Fruit fly (Drosophila melanogaster) whole organism, adult: Measurements from ENCODE around the gene Polr2A.

Experiments used
- CG11617 ChIP-seq: fragments of 200-800 bp; sonication (Bioruptor generic); optimal IDR thresholded peaks from 2 replicates; lab custom pipeline; 2017; ENCODE audit warnings: mild to moderate bottlenecking, missing biosample characterization, missing genetic modification reagents, missing genetic modification characterization
- CG12768 ChIP-seq: fragments of 200-800 bp; sonication (Bioruptor generic); optimal IDR thresholded peaks from 2 replicates; lab custom pipeline; 2017; ENCODE audit warnings: missing biosample characterization, missing genetic modification characterization, mild to moderate bottlenecking, moderate library complexity, missing genetic modification reagents
- CG14711 ChIP-seq: fragments of 200-800 bp; sonication (Bioruptor generic); optimal IDR thresholded peaks from 2 replicates; lab custom pipeline; 2018; ENCODE audit warnings: missing biosample characterization, mild to moderate bottlenecking, missing genetic modification characterization, moderate library complexity
- CG1620 ChIP-seq: fragments of 200-800 bp; sonication (Bioruptor generic); optimal IDR thresholded peaks from 2 replicates; lab custom pipeline; 2016; ENCODE audit warnings: missing biosample characterization, missing genetic modification characterization
- CG33017 ChIP-seq: fragments of 200-800 bp; sonication (Bioruptor generic); optimal IDR thresholded peaks from 2 replicates; lab custom pipeline; 2018; ENCODE audit warnings: missing biosample characterization, mild to moderate bottlenecking, missing genetic modification characterization, moderate library complexity
- CG5204 ChIP-seq: fragments of 200-800 bp; sonication (Bioruptor generic); optimal IDR thresholded peaks from 2 replicates; lab custom pipeline; 2016; ENCODE audit warnings: missing biosample characterization, missing genetic modification characterization
- CG7045 ChIP-seq: fragments of 200-800 bp; sonication (Bioruptor generic); optimal IDR thresholded peaks from 2 replicates; lab custom pipeline; 2017; ENCODE audit warnings: missing biosample characterization, mild to moderate bottlenecking, missing genetic modification characterization
- CG7101 ChIP-seq: fragments of 200-800 bp; sonication (Bioruptor generic); optimal IDR thresholded peaks from 2 replicates; lab custom pipeline; 2018; ENCODE audit warnings: missing biosample characterization, mild to moderate bottlenecking, missing genetic modification characterization, moderate library complexity
- Clk ChIP-seq: fragments of 200-800 bp; sonication (Bioruptor generic); optimal IDR thresholded peaks from 2 replicates; lab custom pipeline; 2017; ENCODE audit warnings: missing biosample characterization, missing genetic modification characterization
- Crg-1 ChIP-seq: fragments of 200-800 bp; sonication (Bioruptor generic); optimal IDR thresholded peaks from 2 replicates; lab custom pipeline; 2016; ENCODE audit warnings: missing biosample characterization, missing genetic modification characterization
- Hr96 ChIP-seq: fragments of 200-800 bp; sonication (Bioruptor generic); optimal IDR thresholded peaks from 2 replicates; lab custom pipeline; 2016; ENCODE audit warnings: missing biosample characterization, missing genetic modification characterization
- Mnt ChIP-seq: fragments of 200-800 bp; sonication (Bioruptor generic); optimal IDR thresholded peaks from 2 replicates; lab custom pipeline; 2016; ENCODE audit warnings: missing biosample characterization, mild to moderate bottlenecking, missing genetic modification characterization
- bab1 ChIP-seq: fragments of 200-800 bp; sonication (Bioruptor generic); optimal IDR thresholded peaks from 3 replicates; lab custom pipeline; 2019; ENCODE audit warnings: missing biosample characterization, mild to moderate bottlenecking, missing genetic modification characterization, moderate library complexity
- cic ChIP-seq: fragments of 200-800 bp; sonication (Bioruptor generic); optimal IDR thresholded peaks from 2 replicates; lab custom pipeline; 2017; ENCODE audit warnings: missing biosample characterization, mild to moderate bottlenecking, missing genetic modification characterization, moderate library complexity
- cnc ChIP-seq, 2 experiments: fragments of >200 bp; optimal IDR thresholded peaks; 2 replicates each; lab custom pipeline; 2017
- kay ChIP-seq: fragments of 200-800 bp; sonication (Bioruptor generic); peaks from one replicate; lab custom pipeline; 2016; ENCODE audit warnings: missing biosample characterization, missing genetic modification characterization, borderline replicate concordance
- ovo ChIP-seq: fragments of 200-800 bp; sonication (Bioruptor generic); optimal IDR thresholded peaks from 2 replicates; lab custom pipeline; 2016; ENCODE audit warnings: missing biosample characterization, missing genetic modification characterization
- pad ChIP-seq: fragments of 200-800 bp; sonication (Bioruptor generic); optimal IDR thresholded peaks from 3 replicates; lab custom pipeline; 2017; ENCODE audit warnings: missing biosample characterization, missing genetic modification characterization, mild to moderate bottlenecking, moderate library complexity, missing genetic modification reagents
- tj ChIP-seq: fragments of 200-800 bp; sonication (Bioruptor generic); optimal IDR thresholded peaks from 3 replicates; lab custom pipeline; 2017; ENCODE audit warnings: missing biosample characterization, mild to moderate bottlenecking, missing genetic modification characterization, moderate library complexity
- toe ChIP-seq: fragments of 200-800 bp; sonication (Bioruptor generic); optimal IDR thresholded peaks from 2 replicates; lab custom pipeline; 2016; ENCODE audit warnings: missing biosample characterization, missing genetic modification characterization

The Polr2A gene

DNA sequence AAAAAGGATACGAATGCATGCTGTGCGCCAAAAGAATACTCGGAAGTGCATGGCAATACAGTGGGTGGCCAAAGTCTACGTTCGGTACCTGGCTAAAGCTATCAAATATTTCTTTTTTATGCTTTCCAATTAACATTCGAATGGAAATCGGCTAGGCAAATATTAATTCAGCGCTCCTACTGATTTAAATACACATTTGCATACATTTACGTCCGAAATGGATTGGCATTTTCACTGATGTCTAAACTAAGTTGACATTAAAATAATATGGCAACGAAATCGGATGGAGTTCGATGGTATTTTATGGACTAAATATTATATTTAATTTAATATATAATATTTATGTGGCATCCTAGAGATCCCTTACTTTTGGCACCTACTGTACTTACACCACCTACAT lies 27.6 kb downstream of the Polr2A start:
- TF ChIP-seq toe (GFP tag; lab: Kevin White, UChicago) (no peak), CG33017 (no peak), Clk (GFP tag; lab: Kevin White, UChicago) (no peak), pad (no peak), CG1620 (GFP tag; lab: Kevin White, UChicago) (no peak), tj (GFP tag; lab: Kevin White, UChicago) (no peak)

DNA sequence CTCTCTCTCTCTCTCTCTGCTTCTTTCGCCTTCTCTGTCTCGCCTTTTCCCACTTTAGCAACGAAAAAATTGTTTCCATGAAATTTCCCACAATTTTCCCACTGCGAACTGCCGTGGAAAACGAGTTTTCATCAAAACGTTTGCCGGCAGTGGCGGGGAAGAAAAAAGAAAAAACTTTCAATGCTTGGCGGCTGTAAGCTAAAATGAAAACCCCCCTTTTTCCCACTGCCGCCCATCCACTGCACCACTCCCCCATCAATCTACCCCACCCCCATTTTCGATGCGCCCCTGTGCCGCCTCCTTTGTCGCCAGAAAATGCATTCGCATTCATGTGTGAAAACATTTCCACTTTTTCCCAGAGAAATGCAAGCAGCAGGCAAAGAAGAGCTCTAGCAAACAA lies 38.9 kb downstream of the Polr2A start:
- TF ChIP-seq Clk (GFP tag; lab: Kevin White, UChicago): no peak
- TF ChIP-seq bab1: no peak
- no peak for TF ChIP-seq CG5204
- TF ChIP-seq Hr96: no peak
- TF ChIP-seq tj (GFP tag; lab: Kevin White, UChicago): no peak
- TF ChIP-seq kay (GFP tag; lab: Kevin White, UChicago): no peak
- TF ChIP-seq CG11617: no peak
- TF ChIP-seq cic (GFP tag; lab: Kevin White, UChicago): no peak
- TF ChIP-seq Crg-1 (GFP tag; lab: Kevin White, UChicago): no peak
- no peak for TF ChIP-seq CG7101 (tag; lab: Kevin White, UChicago)
- TF ChIP-seq ovo (GFP tag; lab: Kevin White, UChicago): no peak
- no peak for TF ChIP-seq Mnt (GFP tag; lab: Kevin White, UChicago)
- no peak for TF ChIP-seq CG33017
- no peak for TF ChIP-seq pad
- no peak for TF ChIP-seq CG12768 (GFP tag; lab: Kevin White, UChicago)
- no peak for TF ChIP-seq CG7045 (GFP tag; lab: Kevin White, UChicago)
- TF ChIP-seq toe (GFP tag; lab: Kevin White, UChicago): no peak

DNA sequence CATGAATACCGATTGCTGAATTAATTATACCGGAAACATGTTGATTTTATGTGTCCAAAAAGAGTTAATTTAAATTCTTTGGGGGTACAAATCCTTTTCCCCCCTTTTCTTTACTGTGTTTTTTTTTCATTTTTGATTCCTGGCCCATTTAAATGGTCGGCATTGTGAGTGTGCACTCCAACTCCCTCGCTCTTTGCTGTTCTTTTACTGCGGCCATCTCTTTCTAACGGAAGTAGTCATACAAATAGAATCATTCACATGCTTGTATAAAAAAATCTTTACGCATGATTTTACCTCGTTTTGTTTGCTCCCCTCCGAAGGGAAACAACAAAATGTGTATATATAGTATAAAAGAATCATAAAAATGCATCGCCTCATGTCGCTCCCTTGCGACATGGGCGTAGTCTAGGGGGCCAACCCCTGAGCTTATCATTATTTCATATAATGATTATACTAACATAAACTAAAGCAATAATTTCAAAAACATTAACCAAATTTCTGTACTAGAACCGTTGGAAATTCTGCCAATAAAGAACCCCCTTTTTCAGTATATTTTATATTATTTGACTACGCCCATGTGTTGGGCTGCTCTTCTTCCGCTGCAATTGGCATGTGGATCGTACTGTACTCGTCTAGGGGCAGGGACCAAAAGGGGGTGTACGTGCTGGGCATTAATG lies 42.0 kb downstream of the Polr2A start:
- TF ChIP-seq kay (GFP tag; lab: Kevin White, UChicago) (peak; percentile 66), bab1 (peak; percentile 1), Clk (GFP tag; lab: Kevin White, UChicago) (no peak), CG5204 (peak; percentile 32), cnc (optimal IDR thresholded peaks at IDR 0.05; lab: Kevin White, UChicago) (no peak)

DNA sequence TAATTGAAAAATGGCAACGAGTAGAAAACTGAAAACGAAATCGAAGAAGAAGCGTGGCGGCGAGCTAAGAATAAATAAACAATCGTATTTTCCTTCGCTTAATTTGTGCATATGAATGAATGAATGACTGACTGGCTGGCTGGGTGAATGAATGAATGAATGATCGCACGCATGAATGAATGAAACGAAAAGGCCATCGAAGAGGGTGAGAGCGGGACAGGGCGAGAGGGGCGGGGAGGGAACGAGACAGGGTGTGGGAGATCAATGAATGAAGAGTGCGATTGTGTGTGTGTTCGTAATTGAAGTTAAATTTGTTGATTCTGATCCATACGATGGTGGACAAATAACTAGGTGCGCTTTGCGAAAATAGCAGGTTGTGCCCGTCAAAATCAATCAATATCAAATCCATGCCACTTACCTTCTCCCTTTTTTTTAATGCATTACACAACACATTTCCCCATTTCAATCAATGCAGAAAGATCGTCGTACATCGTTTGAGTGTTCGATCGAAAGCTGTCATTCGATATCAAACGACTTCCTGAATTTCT lies 43.0 kb downstream of the Polr2A start:
- no peak for TF ChIP-seq bab1
- TF ChIP-seq ovo (GFP tag; lab: Kevin White, UChicago): no peak
- TF ChIP-seq kay (GFP tag; lab: Kevin White, UChicago): no peak
- no peak for TF ChIP-seq CG33017
- no peak for TF ChIP-seq CG5204
- no peak for TF ChIP-seq CG14711
- no peak for TF ChIP-seq cic (GFP tag; lab: Kevin White, UChicago)
- TF ChIP-seq CG7045 (GFP tag; lab: Kevin White, UChicago): no peak
- no peak for TF ChIP-seq CG12768 (GFP tag; lab: Kevin White, UChicago)
- TF ChIP-seq cnc (optimal IDR thresholded peaks at IDR 0.05; lab: Kevin White, UChicago): no peak
- TF ChIP-seq tj (GFP tag; lab: Kevin White, UChicago): no peak
- no peak for TF ChIP-seq toe (GFP tag; lab: Kevin White, UChicago)
- no peak for TF ChIP-seq Clk (GFP tag; lab: Kevin White, UChicago)
- no peak for TF ChIP-seq CG1620 (GFP tag; lab: Kevin White, UChicago)
- no peak for TF ChIP-seq CG11617
- TF ChIP-seq Hr96: no peak
- no peak for TF ChIP-seq pad
- TF ChIP-seq Crg-1 (GFP tag; lab: Kevin White, UChicago): no peak
- TF ChIP-seq Mnt (GFP tag; lab: Kevin White, UChicago): no peak

DNA sequence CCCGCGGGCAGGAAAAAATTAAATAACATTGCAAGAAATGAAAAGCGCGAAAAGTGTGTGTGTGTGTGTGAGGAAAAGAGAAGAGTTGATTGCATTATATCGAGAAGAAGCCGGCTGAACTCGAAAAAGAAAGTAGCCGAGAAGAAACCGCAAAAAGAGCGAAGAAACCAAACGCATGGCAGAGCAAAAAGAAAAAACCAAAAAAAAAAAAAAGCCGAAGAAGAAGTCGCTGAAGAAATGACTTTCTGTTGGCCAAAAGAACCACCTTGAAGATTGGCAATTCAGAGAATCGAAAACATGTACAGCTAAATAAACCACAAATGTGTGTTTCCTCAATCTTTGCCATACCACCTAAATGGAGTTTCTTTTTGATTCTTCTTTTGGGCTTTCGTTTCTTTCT lies 46.2 kb downstream of the Polr2A start:
- TF ChIP-seq bab1 (no peak), tj (GFP tag; lab: Kevin White, UChicago) (no peak), cnc (optimal IDR thresholded peaks at IDR 0.05; lab: Kevin White, UChicago) (no peak), Clk (GFP tag; lab: Kevin White, UChicago) (no peak), CG11617 (no peak), CG7045 (GFP tag; lab: Kevin White, UChicago) (no peak)

DNA sequence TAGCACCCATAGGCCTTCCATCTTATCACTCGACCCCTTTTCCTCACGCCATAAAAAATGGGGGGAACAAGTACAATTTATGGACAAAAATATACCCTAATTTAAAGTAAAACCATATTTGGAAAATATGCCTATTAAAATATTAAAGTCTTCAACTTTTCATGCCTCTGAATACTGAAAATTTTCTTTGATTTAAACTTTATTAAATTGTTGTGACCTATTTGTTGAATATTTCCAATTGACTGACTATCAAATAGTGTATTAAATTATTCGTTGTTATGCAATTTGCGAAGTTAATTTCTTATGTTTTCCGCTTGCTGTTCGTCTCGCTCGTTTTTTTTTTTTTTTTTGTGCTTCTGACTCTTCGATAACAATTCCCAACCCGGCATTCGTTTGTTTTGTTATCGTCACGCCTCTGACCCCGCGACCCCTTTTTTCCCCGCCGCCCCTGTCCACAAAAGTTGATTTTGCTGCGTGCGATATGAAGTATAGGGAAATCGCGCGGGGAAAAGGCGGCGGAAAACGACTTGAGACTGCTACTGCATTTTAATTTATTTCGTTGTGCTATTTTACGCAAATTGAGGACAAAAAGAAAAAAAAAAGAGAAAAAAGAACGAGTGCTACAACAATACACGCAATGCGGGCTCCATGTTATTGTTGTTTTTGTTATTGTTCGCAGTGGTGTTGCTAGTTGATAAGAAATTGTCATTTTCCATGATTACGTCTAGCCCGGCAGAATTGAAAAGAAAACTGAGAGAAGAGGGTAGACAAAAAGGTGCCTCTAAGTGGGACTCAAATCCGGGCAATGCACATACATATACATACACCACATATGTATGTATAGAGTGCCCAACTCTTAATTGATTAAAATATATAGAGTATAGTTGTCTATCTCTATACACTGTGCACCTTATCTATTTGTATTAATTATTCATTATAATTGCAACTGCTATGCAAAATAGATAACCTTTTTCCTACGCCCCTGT lies 48.3 kb downstream of the Polr2A start:
- no peak for TF ChIP-seq pad
- peak; percentile 27 for TF ChIP-seq CG5204
- no peak for TF ChIP-seq Clk (GFP tag; lab: Kevin White, UChicago)
- no peak for TF ChIP-seq cnc (optimal IDR thresholded peaks at IDR 0.05; lab: Kevin White, UChicago)
- TF ChIP-seq CG12768 (GFP tag; lab: Kevin White, UChicago): no peak
- TF ChIP-seq CG14711: peak; percentile 52
- peak; percentile 66 for TF ChIP-seq kay (GFP tag; lab: Kevin White, UChicago)
- peak; percentile 53 for TF ChIP-seq CG7101 (tag; lab: Kevin White, UChicago)
- no peak for TF ChIP-seq toe (GFP tag; lab: Kevin White, UChicago)
- no peak for TF ChIP-seq Crg-1 (GFP tag; lab: Kevin White, UChicago)
- TF ChIP-seq Mnt (GFP tag; lab: Kevin White, UChicago): no peak
- no peak for TF ChIP-seq ovo (GFP tag; lab: Kevin White, UChicago)
- TF ChIP-seq CG33017: peak; percentile 45
- peak; percentile 26 for TF ChIP-seq tj (GFP tag; lab: Kevin White, UChicago)
- TF ChIP-seq CG11617: peak; percentile 10
- no peak for TF ChIP-seq CG1620 (GFP tag; lab: Kevin White, UChicago)
- no peak for TF ChIP-seq cic (GFP tag; lab: Kevin White, UChicago)
- peak; percentile 59 for TF ChIP-seq bab1
- TF ChIP-seq CG7045 (GFP tag; lab: Kevin White, UChicago): no peak
- TF ChIP-seq Hr96: no peak
